Fruit fly (Drosophila melanogaster): ENCODE results near the gene CG10663.

- no peak for TF ChIP-seq CTCF (optimal IDR thresholded peaks at IDR 0.05)
- no peak for TF ChIP-seq CG8478 (optimal IDR thresholded peaks at IDR 0.05)
Measured at dm6 chr3L:12503865-12504650, 19.2 kb upstream of the CG10663 start, which contains the start of the genes CG10646 and vih.
